Worm (Caenorhabditis elegans) whole organism, L2 larva: ENCODE measurements around the gene T26C5.5.

Experiments used
- ZK546.5 ChIP-seq: sonication (generic microtip); optimal IDR thresholded peaks from 2 replicates; lab custom pipeline; 2017; ENCODE audit warnings: missing biosample characterization, missing genetic modification characterization
- fos-1 ChIP-seq: fragments of 150-350 bp; optimal IDR thresholded peaks from 2 replicates; lab custom pipeline; 2014; ENCODE audit warnings: missing biosample characterization, missing genetic modification characterization
- gmeb-1 ChIP-seq: fragments of 150-350 bp; optimal IDR thresholded peaks from 2 replicates; lab custom pipeline; 2014; ENCODE audit warnings: missing biosample characterization, missing genetic modification characterization
- nhr-11 ChIP-seq: fragments of 150-350 bp; optimal IDR thresholded peaks from 2 replicates; lab custom pipeline; 2014; ENCODE audit warnings: missing biosample characterization, missing genetic modification characterization
- unc-62 ChIP-seq: fragments of 150-350 bp; optimal IDR thresholded peaks from 2 replicates; lab custom pipeline; 2014; ENCODE audit warnings: missing biosample characterization, missing genetic modification reagents, missing genetic modification characterization
- ztf-11 ChIP-seq: sonication (generic microtip); optimal IDR thresholded peaks from 2 replicates; lab custom pipeline; 2017; ENCODE audit warnings: missing biosample characterization, missing genetic modification characterization
- ztf-4 ChIP-seq: fragments of 150-350 bp; optimal IDR thresholded peaks from 2 replicates; lab custom pipeline; 2014; ENCODE audit warnings: missing biosample characterization, missing genetic modification characterization

DNA sequence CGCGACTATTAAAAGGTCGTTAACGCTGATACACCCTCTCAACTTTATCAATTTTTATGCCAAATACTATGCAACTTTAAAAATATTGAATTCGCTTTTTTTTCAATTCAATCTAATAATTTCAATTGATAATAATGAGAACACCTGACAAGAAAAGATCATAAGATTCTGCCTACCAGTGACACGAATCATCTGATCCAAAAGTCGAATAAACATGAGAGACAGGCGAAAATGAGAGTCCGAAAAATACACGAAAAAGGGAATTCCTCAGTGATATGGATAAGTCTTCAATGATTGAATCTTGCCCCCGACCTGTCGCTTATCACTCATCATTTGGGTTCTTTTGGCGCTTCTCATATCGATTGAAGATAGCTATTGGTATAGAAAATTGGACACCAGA is 4.9 kb downstream of the T26C5.5 start:
- TF ChIP-seq ZK546.5 (tag; lab: Kevin White, UChicago) = no peak
- TF ChIP-seq fos-1 = no peak
- TF ChIP-seq unc-62 (GFP tag; lab: Kevin White, UChicago) = no peak
- TF ChIP-seq ztf-4 (tag; lab: Kevin White, UChicago) = no peak
- no peak for TF ChIP-seq gmeb-1 (tag; lab: Kevin White, UChicago)
- TF ChIP-seq ztf-11 (tag; lab: Kevin White, UChicago) = no peak
- no peak for TF ChIP-seq nhr-11
